Fruit fly (Drosophila melanogaster): ENCODE results near the gene Nepl8.
A peak's percentile ranks its signal among the peaks of the same experiment; 100 is the strongest.

Nepl8 gene

dm6 chr2L:16492617-16493203 is 4.8 kb downstream of the Nepl8 start (continued):
- peak; percentile 75 for TF ChIP-seq CrebB (tag; optimal IDR thresholded peaks at IDR 0.05)
- no peak for TF ChIP-seq lov (optimal IDR thresholded peaks at IDR 0.05)
- TF ChIP-seq lov (GFP tag; IDR thresholded peaks at IDR 0.05), result no peak
- TF ChIP-seq esg (GFP tag; conservative IDR thresholded peaks at IDR 0.05), result peak; percentile 63
- TF ChIP-seq fd102C (GFP tag; optimal IDR thresholded peaks at IDR 0.05), result peak; percentile 8
- TF ChIP-seq unpg (GFP tag; optimal IDR thresholded peaks at IDR 0.05), result peak; percentile 90
- TF ChIP-seq CG8388 (GFP tag; optimal IDR thresholded peaks at IDR 0.05), result peak; percentile 74
- TF ChIP-seq Nf-YC (tag; optimal IDR thresholded peaks at IDR 0.05), result peak; percentile 70
- TF ChIP-seq CG4730 (GFP tag; IDR thresholded peaks at IDR 0.05), result peak; percentile 62
- TF ChIP-seq Mad (GFP tag; optimal IDR thresholded peaks at IDR 0.05), result peak; percentile 63
- peak; percentile 44 for TF ChIP-seq mam (GFP tag; optimal IDR thresholded peaks at IDR 0.05)
- peak; percentile 61 for TF ChIP-seq CG10274 (GFP tag; optimal IDR thresholded peaks at IDR 0.05)
- peak; percentile 59 for TF ChIP-seq NFAT (GFP tag; IDR thresholded peaks at IDR 0.05)
- peak; percentile 53; the same call in 1 of the 2 replicates for TF ChIP-seq H2.0 (GFP tag; IDR thresholded peaks at IDR 0.05)
- TF ChIP-seq CG18599 (GFP tag; optimal IDR thresholded peaks at IDR 0.05), result peak; percentile 77
- peak; percentile 28 for TF ChIP-seq CG4328 (GFP tag; optimal IDR thresholded peaks at IDR 0.05)
- peak; percentile 88 for TF ChIP-seq dysf (GFP tag; IDR thresholded peaks at IDR 0.05)
- TF ChIP-seq CG2678 (tag; optimal IDR thresholded peaks at IDR 0.05), result peak; percentile 87
- peak; percentile 8 for TF ChIP-seq dm (GFP tag; optimal IDR thresholded peaks at IDR 0.05)
- TF ChIP-seq CG5953 (GFP tag; IDR thresholded peaks at IDR 0.05), result 0 out of 2 replicates have a peak, but pooled peaks have one; percentile 7
- peak; percentile 83 for TF ChIP-seq ara (GFP tag; IDR thresholded peaks at IDR 0.05)
- peak; percentile 58 for TF ChIP-seq CG8944 (GFP tag; optimal IDR thresholded peaks at IDR 0.05)
- TF ChIP-seq gt (GFP tag; IDR thresholded peaks at IDR 0.05), result no peak
- peak; percentile 70 for TF ChIP-seq sens-2 (GFP tag; IDR thresholded peaks at IDR 0.05)
- TF ChIP-seq CG12391 (tag; optimal IDR thresholded peaks at IDR 0.05), result peak; percentile 85
- peak; percentile 75 for TF ChIP-seq CG13296 (GFP tag; optimal IDR thresholded peaks at IDR 0.05)
- TF ChIP-seq hth (optimal IDR thresholded peaks at IDR 0.05), result no peak
- TF ChIP-seq CG31388 (GFP tag; optimal IDR thresholded peaks at IDR 0.05), result peak; percentile 11
- peak; percentile 74; the same call in 2 of the 3 replicates for TF ChIP-seq ken (GFP tag; IDR thresholded peaks at IDR 0.05)
- TF ChIP-seq CG12299 (tag; optimal IDR thresholded peaks at IDR 0.05), result peak; percentile 70
- no peak for TF ChIP-seq nerfin-2 (GFP tag; IDR thresholded peaks at IDR 0.05; ENCODE audit: partially characterized antibody)
- TF ChIP-seq CG17802 (tag; optimal IDR thresholded peaks at IDR 0.05), result peak; percentile 39
- TF ChIP-seq so (GFP tag; IDR thresholded peaks at IDR 0.05), result peak; percentile 53; the same call in 1 of the 3 replicates
- TF ChIP-seq chinmo (GFP tag; IDR thresholded peaks at IDR 0.05; ENCODE audit: partially characterized antibody), result peak; percentile 79; the same call in 2 of the 4 replicates
- peak; percentile 74; the same call in 1 of the 2 replicates for TF ChIP-seq HLH3B (GFP tag; IDR thresholded peaks at IDR 0.05)
- TF ChIP-seq rib (GFP tag; IDR thresholded peaks at IDR 0.05), result 0 out of 2 replicates have a peak, but pooled peaks have one; percentile 39
- TF ChIP-seq gsb (GFP tag; IDR thresholded peaks at IDR 0.05), result peak; percentile 63
- peak; percentile 24; the same call in 1 of the 2 replicates for TF ChIP-seq CG1024 (GFP tag; IDR thresholded peaks at IDR 0.05)
- peak; percentile 76 for TF ChIP-seq E2f1 (GFP tag; IDR thresholded peaks at IDR 0.05)
- peak; percentile 32 for TF ChIP-seq schlank (tag; optimal IDR thresholded peaks at IDR 0.05)
- no peak for TF ChIP-seq zen2 (GFP tag; IDR thresholded peaks at IDR 0.05; ENCODE audit: partially characterized antibody)
- peak; percentile 77 for TF ChIP-seq ems (GFP tag; optimal IDR thresholded peaks at IDR 0.05)
- TF ChIP-seq CG6813 (GFP tag; optimal IDR thresholded peaks at IDR 0.05), result peak; percentile 72
- peak; percentile 75 for TF ChIP-seq CG4424 (GFP tag; optimal IDR thresholded peaks at IDR 0.05)
- peak; percentile 66 for TF ChIP-seq CG15514 (GFP tag; optimal IDR thresholded peaks at IDR 0.05)
- peak; percentile 52 for TF ChIP-seq CG8290 (GFP tag; optimal IDR thresholded peaks at IDR 0.05)
- TF ChIP-seq CG8290 (tag; optimal IDR thresholded peaks at IDR 0.05), result peak in 1 of 2 experiments; percentile 85
- peak; percentile 77 for TF ChIP-seq HHEX (GFP tag; optimal IDR thresholded peaks at IDR 0.05)
- TF ChIP-seq Dek (tag; optimal IDR thresholded peaks at IDR 0.05), result peak; percentile 70
- peak; percentile 64 for TF ChIP-seq CG17568 (GFP tag; optimal IDR thresholded peaks at IDR 0.05)

Data from whole organism, embryonic.